Fruit fly (Drosophila melanogaster) whole organism, embryonic: ENCODE results near the gene CG1463.

Source experiments
- Awh ChIP-seq: fragments of 200-800 bp; sonication (Bioruptor generic); IDR thresholded peaks from 2 replicates; pipeline ENCODE4, ENCODE4 v1.3.6; 2022; ENCODE audit warnings: missing biosample characterization, missing genetic modification characterization
- CG10462 ChIP-seq: fragments of 200-800 bp; sonication (Bioruptor generic); optimal IDR thresholded peaks from 2 replicates; lab custom pipeline; 2016; ENCODE audit warnings: missing biosample characterization, missing genetic modification characterization
- CG12104 ChIP-seq: fragments of 200-800 bp; sonication (Bioruptor generic); optimal IDR thresholded peaks from 3 replicates; lab custom pipeline; 2016; ENCODE audit warnings: missing biosample characterization, missing genetic modification characterization
- CG14441 ChIP-seq: fragments of 200-800 bp; sonication (Bioruptor generic); IDR thresholded peaks from 2 replicates; pipeline ENCODE4 v1.3.6; 2022; ENCODE audit warnings: missing biosample characterization, missing genetic modification characterization
- CG14667 ChIP-seq: fragments of 200-800 bp; sonication (Bioruptor generic); IDR thresholded peaks from 2 replicates; pipeline ENCODE4 v1.3.6; 2022; ENCODE audit warnings: missing biosample characterization, missing genetic modification characterization
- CG18476 ChIP-seq: fragments of 200-800 bp; sonication (Bioruptor generic); optimal IDR thresholded peaks from 2 replicates; lab custom pipeline; 2016; ENCODE audit warnings: missing biosample characterization, mild to moderate bottlenecking, missing genetic modification characterization
- CG2129 ChIP-seq: fragments of 200-800 bp; sonication (Bioruptor generic); IDR thresholded peaks from 2 replicates; pipeline ENCODE4 v1.3.6; 2022; ENCODE audit warnings: missing biosample characterization, missing genetic modification characterization; ENCODE audit not compliant: partially characterized antibody
- CG4282 ChIP-seq: fragments of 200-800 bp; sonication (Bioruptor generic); optimal IDR thresholded peaks from 2 replicates; lab custom pipeline; 2016; ENCODE audit warnings: missing biosample characterization, missing genetic modification characterization
- CG4617 ChIP-seq: fragments of 200-800 bp; sonication (Bioruptor generic); optimal IDR thresholded peaks from 3 replicates; lab custom pipeline; 2016; ENCODE audit warnings: missing biosample characterization, missing genetic modification characterization, borderline replicate concordance
- CG4730 ChIP-seq: fragments of 200-800 bp; sonication (Bioruptor generic); IDR thresholded peaks from 2 replicates; pipeline ENCODE4 v1.3.6; 2022; ENCODE audit warnings: missing biosample characterization, missing genetic modification characterization
- Chrac-16 ChIP-seq: fragments of 200-800 bp; sonication (Bioruptor generic); optimal IDR thresholded peaks from 3 replicates; lab custom pipeline; 2016; ENCODE audit warnings: missing biosample characterization, missing genetic modification characterization
- CoRest ChIP-seq: fragments of 200-800 bp; sonication (Bioruptor generic); optimal IDR thresholded peaks from 3 replicates; lab custom pipeline; 2018; ENCODE audit warnings: missing biosample characterization, mild to moderate bottlenecking, missing genetic modification characterization, moderate library complexity
- D19B ChIP-seq: fragments of 200-800 bp; sonication (Bioruptor generic); optimal IDR thresholded peaks from 2 replicates; lab custom pipeline; 2017; ENCODE audit warnings: missing biosample characterization, mild to moderate bottlenecking, missing genetic modification characterization
- Doc3 ChIP-seq: fragments of 200-800 bp; sonication (Bioruptor generic); IDR thresholded peaks from 3 replicates; pipeline ENCODE4 v1.3.6; 2022; ENCODE audit warnings: missing biosample characterization, missing genetic modification characterization; ENCODE audit not compliant: partially characterized antibody
- Fer2 ChIP-seq: fragments of 200-800 bp; sonication (Bioruptor generic); optimal IDR thresholded peaks from 2 replicates; lab custom pipeline; 2018; ENCODE audit warnings: missing biosample characterization, mild to moderate bottlenecking, missing genetic modification characterization, moderate library complexity
- MESR4 ChIP-seq: fragments of 200-800 bp; sonication (Bioruptor generic); optimal IDR thresholded peaks from 2 replicates; lab custom pipeline; 2018; ENCODE audit warnings: missing biosample characterization, mild to moderate bottlenecking, missing genetic modification characterization, moderate library complexity
- Med ChIP-seq: fragments of 200-800 bp; sonication (Bioruptor generic); peaks from one replicate; lab custom pipeline; 2016; ENCODE audit warnings: missing biosample characterization, missing genetic modification characterization, mild to moderate bottlenecking, inconsistent platforms, moderate library complexity
- Nf-YB ChIP-seq: fragments of 200-800 bp; sonication (Bioruptor generic); optimal IDR thresholded peaks from 3 replicates; lab custom pipeline; 2019; ENCODE audit warnings: missing biosample characterization, mild to moderate bottlenecking, missing genetic modification characterization, moderate library complexity
- Pdp1 ChIP-seq, 2 experiments: fragments of 200-800 bp; sonication (Bioruptor generic); optimal IDR thresholded peaks; 3 replicates each; lab custom pipeline; 2016; ENCODE audit warnings: missing biosample characterization in 2 of 2, missing genetic modification characterization in 2 of 2, mild to moderate bottlenecking in 1 of 2, moderate library complexity in 1 of 2
- Six4 ChIP-seq: fragments of 200-800 bp; sonication (Bioruptor generic); optimal IDR thresholded peaks from 2 replicates; lab custom pipeline; 2016; ENCODE audit warnings: missing biosample characterization, missing genetic modification characterization
- Sox100B ChIP-seq: fragments of 200-800 bp; sonication (Bioruptor generic); optimal IDR thresholded peaks from 3 replicates; lab custom pipeline; 2018; ENCODE audit warnings: missing biosample characterization, mild to moderate bottlenecking, missing genetic modification characterization
- Ssrp ChIP-seq: fragments of 200-800 bp; sonication (Bioruptor generic); optimal IDR thresholded peaks from 2 replicates; lab custom pipeline; 2018; ENCODE audit warnings: missing biosample characterization, mild to moderate bottlenecking, missing genetic modification characterization, moderate library complexity
- Stat92E ChIP-seq, 3 experiments: fragments of >200 bp in 2 of 3; fragments of 200-800 bp in 1 of 3; sonication (Bioruptor generic) in 1 of 3; optimal IDR thresholded peaks; 2 replicates each; lab custom pipeline; 2017 to 2019; ENCODE audit warnings: missing biosample characterization in 3 of 3, missing genetic modification characterization in 3 of 3, mild to moderate bottlenecking in 1 of 3, moderate library complexity in 1 of 3
- TFAM ChIP-seq: fragments of 200-800 bp; sonication (Bioruptor generic); optimal IDR thresholded peaks from 2 replicates; lab custom pipeline; 2017; ENCODE audit warnings: missing biosample characterization, missing genetic modification characterization, inconsistent platforms
- Xbp1 ChIP-seq: fragments of 200-800 bp; sonication (Bioruptor generic); optimal IDR thresholded peaks from 3 replicates; lab custom pipeline; 2016; ENCODE audit warnings: missing biosample characterization, mild to moderate bottlenecking, missing genetic modification characterization
- YL-1 ChIP-seq: fragments of 200-800 bp; sonication (Bioruptor generic); optimal IDR thresholded peaks from 3 replicates; lab custom pipeline; 2017; ENCODE audit warnings: missing biosample characterization, mild to moderate bottlenecking, missing genetic modification characterization
- ac ChIP-seq: fragments of 200-800 bp; sonication (Bioruptor generic); optimal IDR thresholded peaks from 3 replicates; lab custom pipeline; 2017; ENCODE audit warnings: missing biosample characterization, mild to moderate bottlenecking, missing genetic modification characterization
- az2 ChIP-seq: fragments of 200-800 bp; sonication (Bioruptor generic); optimal IDR thresholded peaks from 3 replicates; lab custom pipeline; 2016; ENCODE audit warnings: missing biosample characterization, missing genetic modification characterization
- bab2 ChIP-seq: fragments of 200-800 bp; sonication (Bioruptor generic); optimal IDR thresholded peaks from 2 replicates; lab custom pipeline; 2016; ENCODE audit warnings: missing biosample characterization, missing genetic modification characterization
- bcd ChIP-seq: fragments of 200-800 bp; sonication (Bioruptor generic); optimal IDR thresholded peaks from 2 replicates; lab custom pipeline; 2017; ENCODE audit warnings: missing biosample characterization, mild to moderate bottlenecking, missing genetic modification characterization
- btn ChIP-seq: fragments of 200-800 bp; sonication (Bioruptor generic); optimal IDR thresholded peaks from 2 replicates; lab custom pipeline; 2016; ENCODE audit warnings: missing biosample characterization, missing genetic modification characterization
- cad ChIP-seq: fragments of >200 bp; optimal IDR thresholded peaks from 2 replicates; lab custom pipeline; 2017; ENCODE audit warnings: missing biosample characterization, missing genetic modification characterization
- cg ChIP-seq: fragments of 200-800 bp; sonication (Bioruptor generic); optimal IDR thresholded peaks from 3 replicates; lab custom pipeline; 2019; ENCODE audit warnings: missing biosample characterization, mild to moderate bottlenecking, missing genetic modification characterization, moderate library complexity
- chinmo ChIP-seq: fragments of 200-800 bp; sonication (Bioruptor generic); IDR thresholded peaks from 4 replicates; pipeline ENCODE4 v1.3.6; 2022; ENCODE audit warnings: missing biosample characterization, missing genetic modification characterization; ENCODE audit not compliant: partially characterized antibody
- ci ChIP-seq: fragments of 200-800 bp; sonication (Bioruptor generic); IDR thresholded peaks from 3 replicates; pipeline ENCODE4 v1.3.6; 2022; ENCODE audit warnings: missing biosample characterization, missing genetic modification characterization
- dan ChIP-seq: fragments of 200-800 bp; sonication (Bioruptor generic); IDR thresholded peaks from 2 replicates; pipeline ENCODE4 v1.3.6; 2022; ENCODE audit warnings: missing biosample characterization, missing genetic modification characterization
- dati ChIP-seq: fragments of 200-800 bp; sonication (Bioruptor generic); IDR thresholded peaks from 2 replicates; pipeline ENCODE4 v1.3.6; 2022; ENCODE audit warnings: missing biosample characterization, missing genetic modification characterization
- fd3F ChIP-seq: fragments of 200-800 bp; sonication (Bioruptor generic); optimal IDR thresholded peaks from 2 replicates; lab custom pipeline; 2018; ENCODE audit warnings: missing biosample characterization, mild to moderate bottlenecking, missing genetic modification characterization, moderate library complexity
- gsb ChIP-seq: fragments of 200-800 bp; sonication (Bioruptor generic); IDR thresholded peaks from 2 replicates; pipeline ENCODE4 v1.3.6; 2022; ENCODE audit warnings: missing biosample characterization, missing genetic modification characterization
- h ChIP-seq: fragments of >200 bp; optimal IDR thresholded peaks from 2 replicates; lab custom pipeline; 2017
- lab ChIP-seq: fragments of 200-800 bp; sonication (Bioruptor generic); optimal IDR thresholded peaks from 3 replicates; lab custom pipeline; 2017; ENCODE audit warnings: missing biosample characterization, missing genetic modification characterization, mild to moderate bottlenecking, moderate library complexity, missing genetic modification reagents
- maf-S ChIP-seq: fragments of 200-800 bp; sonication (Bioruptor generic); optimal IDR thresholded peaks from 2 replicates; lab custom pipeline; 2016; ENCODE audit warnings: missing biosample characterization, missing genetic modification characterization
- mirr ChIP-seq: fragments of 200-800 bp; sonication (Bioruptor generic); optimal IDR thresholded peaks from 3 replicates; lab custom pipeline; 2018; ENCODE audit warnings: missing biosample characterization, mild to moderate bottlenecking, missing genetic modification characterization
- nmo ChIP-seq: fragments of 200-800 bp; sonication (Bioruptor generic); optimal IDR thresholded peaks from 2 replicates; lab custom pipeline; 2018; ENCODE audit warnings: missing biosample characterization, mild to moderate bottlenecking, missing genetic modification characterization, moderate library complexity
- sc ChIP-seq, 3 experiments: fragments of >200 bp in 2 of 3; fragments of 200-800 bp in 1 of 3; sonication (Bioruptor generic) in 1 of 3; optimal IDR thresholded peaks; 2 replicates in 2 of 3; 3 replicates in 1 of 3; lab custom pipeline; 2017; ENCODE audit warnings: mild to moderate bottlenecking in 1 of 3, missing biosample characterization in 1 of 3, missing genetic modification characterization in 1 of 3, missing genetic modification reagents in 1 of 3
- slbo ChIP-seq: fragments of 200-800 bp; sonication (Bioruptor generic); IDR thresholded peaks from 2 replicates; pipeline ENCODE4 v1.3.6; 2022; ENCODE audit warnings: missing biosample characterization, missing genetic modification characterization
- tap ChIP-seq: fragments of 200-800 bp; optimal IDR thresholded peaks from 3 replicates; lab custom pipeline; 2019; ENCODE audit warnings: missing biosample characterization, mild to moderate bottlenecking, missing genetic modification characterization, moderate library complexity
- vnd ChIP-seq: fragments of 200-800 bp; sonication (Bioruptor generic); IDR thresholded peaks from 3 replicates; pipeline ENCODE4 v1.3.6; 2022; ENCODE audit warnings: missing biosample characterization, missing genetic modification characterization; ENCODE audit not compliant: partially characterized antibody

The CG1463 gene

DNA sequence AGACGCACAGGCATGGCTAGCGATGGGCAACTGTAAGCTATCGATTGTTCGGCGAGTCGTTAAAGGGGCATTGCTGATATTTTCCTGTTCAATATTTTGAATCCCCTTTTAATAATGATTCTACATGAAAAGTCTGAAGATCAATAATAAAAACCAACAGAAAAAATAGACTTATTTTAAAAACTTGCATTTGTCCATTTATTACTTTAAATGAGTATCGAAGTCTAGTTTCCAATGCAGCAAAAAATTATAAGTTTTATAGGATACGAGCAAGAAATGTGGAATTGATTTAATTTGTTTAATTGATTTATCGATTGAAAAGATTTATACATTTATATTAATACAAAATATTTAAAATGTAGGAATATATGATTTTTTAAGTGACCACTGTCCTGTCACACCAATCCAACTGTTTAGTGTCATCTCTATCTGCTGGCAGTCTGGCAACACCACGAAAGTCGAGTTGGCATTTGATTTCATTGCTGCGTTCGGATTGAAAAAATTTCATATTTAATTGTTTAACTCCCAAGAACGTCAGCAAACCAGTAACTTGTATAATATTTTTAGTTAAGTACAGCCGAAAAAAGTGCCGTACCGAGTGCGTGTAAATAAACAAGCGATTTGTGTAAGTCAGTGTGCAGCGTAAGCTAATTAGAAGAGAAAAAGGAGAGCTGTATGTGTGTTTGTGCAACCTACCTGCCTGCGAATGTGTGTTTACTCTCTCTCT lies 15.7 kb downstream of the CG1463 start, which contains the start of the genes CG1824 and Sec16 (continued):
- no peak for TF ChIP-seq CG4282
- TF ChIP-seq Six4 (GFP tag; lab: Kevin White, UChicago): no peak
- no peak for TF ChIP-seq gsb (GFP tag; lab: Robert Waterston, UW)
- TF ChIP-seq CG2129: peak; percentile 26; the same call in 1 of the 2 replicates
- no peak for TF ChIP-seq tap (tag; lab: Kevin White, UChicago)
- no peak for TF ChIP-seq YL-1 (GFP tag; lab: Kevin White, UChicago)
- TF ChIP-seq sc (optimal IDR thresholded peaks at IDR 0.05; lab: Kevin White, UChicago): no peak
- TF ChIP-seq sc (GFP tag; optimal IDR thresholded peaks at IDR 0.05; lab: Kevin White, UChicago): no peak
- TF ChIP-seq Doc3 (GFP tag; lab: Robert Waterston, UW): no peak; the same call in 2 of the 3 replicates
- TF ChIP-seq chinmo (GFP tag; lab: Robert Waterston, UW): no peak
- peak; percentile 60 for TF ChIP-seq cg
- TF ChIP-seq Chrac-16 (GFP tag; lab: Kevin White, UChicago): peak; percentile 33
- TF ChIP-seq nmo (GFP tag; lab: Kevin White, UChicago): peak; percentile 70
- peak; percentile 19 for TF ChIP-seq Fer2 (tag; lab: Kevin White, UChicago)
- no peak for TF ChIP-seq btn (GFP tag; lab: Kevin White, UChicago)
- peak; percentile 59 for TF ChIP-seq slbo (GFP tag; lab: Robert Waterston, UW)
- no peak for TF ChIP-seq Sox100B (GFP tag; lab: Kevin White, UChicago)
- no peak for TF ChIP-seq h
- TF ChIP-seq dati (GFP tag; lab: Robert Waterston, UW): no peak
- no peak for TF ChIP-seq mirr (GFP tag; lab: Kevin White, UChicago)
- TF ChIP-seq Stat92E (GFP tag; optimal IDR thresholded peaks at IDR 0.05; lab: Kevin White, UChicago): no peak
- no peak for TF ChIP-seq Nf-YB (GFP tag; lab: Kevin White, UChicago)
- no peak for TF ChIP-seq CG14441 (GFP tag; lab: Robert Waterston, UW)

DNA sequence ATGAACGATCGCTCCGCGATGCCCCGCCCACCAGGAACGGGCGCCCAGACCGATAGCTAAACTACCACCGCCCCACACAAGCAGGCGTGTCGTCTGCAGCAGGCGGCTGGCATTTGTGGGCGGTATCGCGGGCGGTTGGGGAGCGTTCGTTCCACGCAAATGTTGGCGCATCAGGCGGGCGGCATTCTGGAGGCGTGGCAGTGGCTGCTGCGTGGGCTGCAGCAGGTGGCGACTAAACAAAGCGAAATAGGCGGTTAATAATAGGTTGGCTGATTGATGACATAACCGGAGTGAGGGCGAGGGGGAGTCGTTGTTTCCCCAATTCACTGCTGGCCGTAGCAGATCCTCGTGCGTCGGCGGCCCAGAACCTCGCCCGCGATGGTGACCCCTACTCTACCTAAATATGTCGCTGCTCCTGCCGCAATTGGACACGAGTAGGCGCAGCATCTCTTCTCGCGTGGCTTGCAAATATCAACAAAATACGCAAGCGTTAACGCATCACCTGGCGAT lies 16.3 kb downstream of the CG1463 start:
- TF ChIP-seq lab (GFP tag; lab: Kevin White, UChicago): no peak
- TF ChIP-seq az2 (GFP tag; lab: Kevin White, UChicago): no peak
- no peak for TF ChIP-seq Awh (GFP tag; lab: Robert Waterston, UW)
- TF ChIP-seq CG4617: peak; percentile 26
- TF ChIP-seq CG10462 (GFP tag; lab: Kevin White, UChicago): no peak
- 0 out of 3 replicates have a peak, but pooled peaks have one; percentile 37 for TF ChIP-seq ci (GFP tag; lab: Robert Waterston, UW)
- TF ChIP-seq D19B (GFP tag; lab: Kevin White, UChicago): no peak
- TF ChIP-seq CG18476: no peak
- no peak for TF ChIP-seq CG12104 (GFP tag; lab: Kevin White, UChicago)
- no peak for TF ChIP-seq vnd
- no peak for TF ChIP-seq CoRest
- no peak for TF ChIP-seq CG14667 (GFP tag; lab: Robert Waterston, UW)
- no peak for TF ChIP-seq maf-S
- no peak for TF ChIP-seq Ssrp (tag; lab: Kevin White, UChicago)
- TF ChIP-seq Med: peak; percentile 65
- TF ChIP-seq fd3F (GFP tag; lab: Kevin White, UChicago): no peak
- TF ChIP-seq bcd (GFP tag; lab: Kevin White, UChicago): no peak
- no peak for TF ChIP-seq Xbp1 (GFP tag; lab: Kevin White, UChicago)
- peak in 1 of 2 experiments; percentile 98 for TF ChIP-seq Pdp1 (GFP tag; optimal IDR thresholded peaks at IDR 0.05; lab: Kevin White, UChicago)
- no peak for TF ChIP-seq cad (GFP tag; lab: Kevin White, UChicago)
- no peak for TF ChIP-seq bab2 (GFP tag; lab: Kevin White, UChicago)
- no peak for TF ChIP-seq mirr (GFP tag; lab: Kevin White, UChicago)
- TF ChIP-seq MESR4 (GFP tag; lab: Kevin White, UChicago): peak; percentile 78
- no peak for TF ChIP-seq TFAM (GFP tag; lab: Kevin White, UChicago)
- TF ChIP-seq dan (GFP tag; lab: Robert Waterston, UW): no peak
- TF ChIP-seq ac: no peak
- no peak for TF ChIP-seq CG4730 (GFP tag; lab: Robert Waterston, UW)
